Fruit fly (Drosophila melanogaster): ENCODE data around the gene plh.

DNA sequence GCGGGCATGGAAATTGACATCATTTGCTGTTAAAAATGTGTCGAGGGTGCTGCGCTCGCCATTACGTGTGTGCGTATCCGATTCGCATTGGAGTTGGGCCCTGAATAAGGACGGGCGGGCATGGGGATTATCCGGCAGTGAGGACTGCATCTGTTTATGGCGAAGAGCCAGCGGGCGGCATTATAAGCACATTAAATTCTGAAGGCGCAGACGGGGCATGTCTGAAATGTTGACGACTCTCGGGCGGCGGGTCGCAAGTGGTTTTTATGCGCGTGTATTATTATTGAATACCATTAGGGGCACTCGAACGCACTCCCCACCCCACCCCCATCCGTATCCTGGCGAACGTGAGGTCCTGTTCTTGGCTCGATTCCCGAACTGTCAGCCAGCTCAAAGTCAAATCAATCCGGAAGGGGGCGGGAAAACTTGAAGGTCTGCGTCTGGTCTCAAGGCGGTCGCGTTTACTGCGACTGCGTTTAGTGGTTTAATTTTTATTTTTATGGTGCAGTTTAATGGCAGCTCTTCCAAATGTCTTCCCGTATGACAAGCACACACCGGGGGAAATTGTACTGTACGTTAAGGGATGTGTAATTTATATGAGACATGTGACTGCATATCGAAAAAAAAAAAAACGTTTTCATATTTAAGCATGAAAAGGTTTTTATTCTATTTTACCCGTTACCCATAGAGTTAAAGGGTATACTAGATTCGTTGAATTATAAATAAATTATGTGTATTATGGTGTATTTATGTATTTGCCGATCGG, 32.4 kb downstream of the plh start:
- TF ChIP-seq Ets98B (GFP tag; IDR thresholded peaks at IDR 0.05), result no peak
- TF ChIP-seq CG4496 (GFP tag; IDR thresholded peaks at IDR 0.05), result no peak
- no peak for TF ChIP-seq CG17806 (tag; optimal IDR thresholded peaks at IDR 0.05)
- no peak for TF ChIP-seq CG9948 (tag; optimal IDR thresholded peaks at IDR 0.05)
- no peak for TF ChIP-seq rn (GFP tag; IDR thresholded peaks at IDR 0.05)
